Worm (Caenorhabditis elegans) whole organism, early embryonic: ENCODE measurements around the gene str-193.

Experiments
- B0310.2 ChIP-seq: sonication (generic microtip); optimal IDR thresholded peaks from 2 replicates; lab custom pipeline; 2016; ENCODE audit warnings: mild to moderate bottlenecking, missing genetic modification characterization, missing compliant biosample characterization
- F13C5.2 ChIP-seq: sonication (generic microtip); optimal IDR thresholded peaks from 2 replicates; lab custom pipeline; 2017; ENCODE audit warnings: mild to moderate bottlenecking, missing genetic modification characterization, inconsistent platforms, missing compliant biosample characterization
- aly-1 ChIP-seq: sonication (generic microtip); optimal IDR thresholded peaks from 2 replicates; lab custom pipeline; 2016; ENCODE audit warnings: missing genetic modification characterization, missing compliant biosample characterization
- ama-1 ChIP-seq: fragments of 150-350 bp; optimal IDR thresholded peaks from 2 replicates; lab custom pipeline; 2014
- ets-7 ChIP-seq: sonication (generic microtip); optimal IDR thresholded peaks from 2 replicates; lab custom pipeline; 2016; ENCODE audit warnings: missing genotype, missing genetic modification characterization, missing compliant biosample characterization
- flt-1 ChIP-seq: fragments of 200-800 bp; sonication (Bioruptor generic); IDR thresholded peaks from 2 replicates; pipeline ENCODE4 v1.3.6; 2022; ENCODE audit warnings: missing genetic modification characterization, missing compliant biosample characterization
- hmbx-1 ChIP-seq: sonication (generic microtip); optimal IDR thresholded peaks from 2 replicates; lab custom pipeline; 2016; ENCODE audit warnings: mild to moderate bottlenecking, missing genetic modification characterization, missing compliant biosample characterization
- hnd-1 ChIP-seq: sonication (generic microtip); optimal IDR thresholded peaks from 2 replicates; lab custom pipeline; 2016; ENCODE audit warnings: missing genetic modification characterization, missing compliant biosample characterization
- pes-1 ChIP-seq: fragments of 200-800 bp; sonication (Bioruptor generic); IDR thresholded peaks from 2 replicates; pipeline ENCODE4 v1.3.6; 2022; ENCODE audit warnings: missing genetic modification reagents, missing genetic modification characterization, missing compliant biosample characterization
- sea-1 ChIP-seq: fragments of 200-800 bp; sonication (Bioruptor generic); conservative IDR thresholded peaks from 2 replicates; pipeline ENCODE4 v1.3.6; 2022; ENCODE audit warnings: missing genetic modification characterization, missing compliant biosample characterization
- tbx-11 ChIP-seq: fragments of 200-800 bp; sonication (Bioruptor generic); IDR thresholded peaks from 2 replicates; pipeline ENCODE4 v1.3.6; 2022; ENCODE audit warnings: missing genetic modification characterization, missing compliant biosample characterization
- tbx-37 ChIP-seq: fragments of 200-800 bp; sonication (Bioruptor generic); conservative IDR thresholded peaks from 2 replicates; pipeline ENCODE4 v1.3.6; 2022; ENCODE audit warnings: missing genetic modification reagents, missing genetic modification characterization, missing compliant biosample characterization
- tra-4 ChIP-seq: sonication (generic microtip); optimal IDR thresholded peaks from 2 replicates; lab custom pipeline; 2017; ENCODE audit warnings: missing genetic modification characterization, missing compliant biosample characterization

ce11 chrV:9812216-9812615 lies 9.4 kb downstream of the str-193 start:
- TF ChIP-seq tbx-37 (GFP tag; lab: Robert Waterston, UW), result no peak
- no peak for TF ChIP-seq aly-1 (tag; lab: Kevin White, UChicago)
- TF ChIP-seq F13C5.2 (tag; lab: Kevin White, UChicago), result no peak
- no peak for TF ChIP-seq hmbx-1 (tag; lab: Kevin White, UChicago)
- TF ChIP-seq ets-7, result no peak
- TF ChIP-seq pes-1 (GFP tag; lab: Robert Waterston, UW), result no peak
- TF ChIP-seq ama-1 (lab: Kevin White, UChicago), result no peak
- no peak for TF ChIP-seq B0310.2 (tag; lab: Kevin White, UChicago)
- no peak for TF ChIP-seq tbx-11 (GFP tag; lab: Robert Waterston, UW)
- TF ChIP-seq flt-1, result no peak
- TF ChIP-seq hnd-1 (tag; lab: Kevin White, UChicago), result no peak
- TF ChIP-seq tra-4 (tag; lab: Kevin White, UChicago), result no peak
- TF ChIP-seq sea-1 (GFP tag; lab: Robert Waterston, UW), result no peak
